Fruit fly (Drosophila melanogaster) whole organism, embryonic: ENCODE data around the gene corto.

Experiments
- Ada2b ChIP-seq: fragments of 200-800 bp; sonication (Bioruptor generic); IDR thresholded peaks from 2 replicates; pipeline ENCODE4 v1.3.6; 2022; ENCODE audit warnings: missing biosample characterization, missing genetic modification characterization
- Awh ChIP-seq: fragments of 200-800 bp; sonication (Bioruptor generic); IDR thresholded peaks from 2 replicates; pipeline ENCODE4, ENCODE4 v1.3.6; 2022; ENCODE audit warnings: missing biosample characterization, missing genetic modification characterization
- B-H1 ChIP-seq: fragments of 200-800 bp; sonication (Bioruptor generic); IDR thresholded peaks from 3 replicates; pipeline ENCODE4 v1.3.6; 2022; ENCODE audit warnings: missing biosample characterization, missing genetic modification characterization
- Bteb2 ChIP-seq: fragments of 200-800 bp; sonication (Bioruptor generic); optimal IDR thresholded peaks from 2 replicates; lab custom pipeline; 2016; ENCODE audit warnings: missing biosample characterization, missing genetic modification characterization
- CG1024 ChIP-seq: fragments of 200-800 bp; sonication (Bioruptor generic); IDR thresholded peaks from 2 replicates; pipeline ENCODE4 v1.3.6; 2022; ENCODE audit warnings: missing biosample characterization, missing genetic modification characterization
- CG10274 ChIP-seq: fragments of 200-800 bp; sonication (Bioruptor generic); optimal IDR thresholded peaks from 3 replicates; lab custom pipeline; 2017; ENCODE audit warnings: missing biosample characterization, mild to moderate bottlenecking, missing genetic modification characterization
- CG11093 ChIP-seq: fragments of 200-800 bp; sonication (Bioruptor generic); IDR thresholded peaks from 3 replicates; pipeline ENCODE4 v1.3.6; 2022; ENCODE audit warnings: missing biosample characterization, missing genetic modification characterization
- CG11398 ChIP-seq: fragments of 200-800 bp; sonication (Bioruptor generic); optimal IDR thresholded peaks from 2 replicates; lab custom pipeline; 2016; ENCODE audit warnings: missing biosample characterization, missing genetic modification characterization
- CG11504 ChIP-seq: fragments of 200-800 bp; sonication (Bioruptor generic); optimal IDR thresholded peaks from 3 replicates; lab custom pipeline; 2019; ENCODE audit warnings: missing biosample characterization, mild to moderate bottlenecking, missing genetic modification characterization, moderate library complexity
- CG11560 ChIP-seq: fragments of 200-800 bp; sonication (Bioruptor generic); IDR thresholded peaks from 3 replicates; pipeline ENCODE4 v1.3.6; 2022; ENCODE audit warnings: missing biosample characterization, missing genetic modification characterization
- CG12104 ChIP-seq: fragments of 200-800 bp; sonication (Bioruptor generic); optimal IDR thresholded peaks from 3 replicates; lab custom pipeline; 2016; ENCODE audit warnings: missing biosample characterization, missing genetic modification characterization
- CG12299 ChIP-seq: fragments of 200-800 bp; sonication (Bioruptor generic); optimal IDR thresholded peaks from 2 replicates; lab custom pipeline; 2018; ENCODE audit warnings: missing biosample characterization, mild to moderate bottlenecking, missing genetic modification characterization
- CG12659 ChIP-seq: fragments of 200-800 bp; sonication (Bioruptor generic); optimal IDR thresholded peaks from 3 replicates; lab custom pipeline; 2017; ENCODE audit warnings: mild to moderate bottlenecking, missing biosample characterization, missing genetic modification reagents, missing genetic modification characterization
- CG13424 ChIP-seq: fragments of 200-800 bp; sonication (Bioruptor generic); optimal IDR thresholded peaks from 2 replicates; lab custom pipeline; 2019; ENCODE audit warnings: missing biosample characterization, mild to moderate bottlenecking, missing genetic modification characterization, moderate library complexity
- CG14860 ChIP-seq: fragments of 200-800 bp; sonication (Bioruptor generic); IDR thresholded peaks from 3 replicates; pipeline ENCODE4 v1.3.6; 2022; ENCODE audit warnings: missing biosample characterization, missing genetic modification characterization; ENCODE audit not compliant: partially characterized antibody
- CG16779 ChIP-seq: fragments of 200-800 bp; sonication (Bioruptor generic); IDR thresholded peaks from 2 replicates; pipeline ENCODE4 v1.3.6; 2022; ENCODE audit warnings: missing biosample characterization, missing genetic modification characterization
- CG17186 ChIP-seq: fragments of 200-800 bp; sonication (Bioruptor generic); optimal IDR thresholded peaks from 3 replicates; lab custom pipeline; 2017; ENCODE audit warnings: missing biosample characterization, missing genetic modification reagents, missing genetic modification characterization
- CG17802 ChIP-seq: fragments of 200-800 bp; sonication (Bioruptor generic); optimal IDR thresholded peaks from 2 replicates; lab custom pipeline; 2018; ENCODE audit warnings: missing biosample characterization, mild to moderate bottlenecking, missing genetic modification characterization, moderate library complexity
- CG2889 ChIP-seq: fragments of 200-800 bp; sonication (Bioruptor generic); IDR thresholded peaks from 3 replicates; pipeline ENCODE4 v1.3.6; 2022; ENCODE audit warnings: missing biosample characterization, missing genetic modification characterization
- CG6765 ChIP-seq: fragments of 200-800 bp; sonication (Bioruptor generic); optimal IDR thresholded peaks from 3 replicates; lab custom pipeline; 2017; ENCODE audit warnings: missing biosample characterization, mild to moderate bottlenecking, missing genetic modification characterization
- CG7963 ChIP-seq: fragments of 200-800 bp; sonication (Bioruptor generic); IDR thresholded peaks from 3 replicates; pipeline ENCODE4 v1.3.6; 2022; ENCODE audit warnings: missing biosample characterization, missing genetic modification characterization; ENCODE audit not compliant: partially characterized antibody
- CG8388 ChIP-seq: fragments of 200-800 bp; sonication (Bioruptor generic); optimal IDR thresholded peaks from 2 replicates; lab custom pipeline; 2019; ENCODE audit warnings: missing biosample characterization, mild to moderate bottlenecking, missing genetic modification characterization, moderate library complexity
- Dek ChIP-seq: fragments of 200-800 bp; sonication (Bioruptor generic); optimal IDR thresholded peaks from 3 replicates; lab custom pipeline; 2019; ENCODE audit warnings: missing biosample characterization, mild to moderate bottlenecking, missing genetic modification characterization, moderate library complexity
- Dip2 ChIP-seq: fragments of 200-800 bp; sonication (Bioruptor generic); IDR thresholded peaks from 2 replicates; pipeline ENCODE4 v1.3.6; 2022; ENCODE audit warnings: missing biosample characterization, missing genetic modification characterization
- Fer2 ChIP-seq: fragments of 200-800 bp; sonication (Bioruptor generic); optimal IDR thresholded peaks from 2 replicates; lab custom pipeline; 2018; ENCODE audit warnings: missing biosample characterization, mild to moderate bottlenecking, missing genetic modification characterization, moderate library complexity
- Gsc ChIP-seq: fragments of 200-800 bp; sonication (Bioruptor generic); IDR thresholded peaks from 2 replicates; pipeline ENCODE4 v1.3.6; 2022; ENCODE audit warnings: missing biosample characterization, missing genetic modification characterization
- Hr39 ChIP-seq: fragments of >200 bp; optimal IDR thresholded peaks from 2 replicates; lab custom pipeline; 2017
- Meics ChIP-seq: fragments of 200-800 bp; sonication (Bioruptor generic); optimal IDR thresholded peaks from 2 replicates; lab custom pipeline; 2017; ENCODE audit warnings: missing biosample characterization, mild to moderate bottlenecking, missing genetic modification characterization
- Nf-YC ChIP-seq: fragments of 200-800 bp; optimal IDR thresholded peaks from 3 replicates; lab custom pipeline; 2019; ENCODE audit warnings: missing biosample characterization, mild to moderate bottlenecking, missing genetic modification characterization, moderate library complexity
- Poxn ChIP-seq: fragments of 200-800 bp; sonication (Bioruptor generic); IDR thresholded peaks from 2 replicates; pipeline ENCODE4 v1.3.6; 2022; ENCODE audit warnings: missing biosample characterization, missing genetic modification characterization
- Trl ChIP-seq, 3 experiments: fragments of >200 bp in 2 of 3; fragments of 200-800 bp in 1 of 3; sonication (Bioruptor generic) in 1 of 3; optimal IDR thresholded peaks; 2 replicates in 1 of 3; 3 replicates in 2 of 3; lab custom pipeline; 2016 to 2017; ENCODE audit warnings: missing biosample characterization in 1 of 3, missing genetic modification characterization in 1 of 3
- ac ChIP-seq: fragments of 200-800 bp; sonication (Bioruptor generic); optimal IDR thresholded peaks from 3 replicates; lab custom pipeline; 2017; ENCODE audit warnings: missing biosample characterization, mild to moderate bottlenecking, missing genetic modification characterization
- chif ChIP-seq, 2 experiments: fragments of 200-800 bp; sonication (Bioruptor generic); optimal IDR thresholded peaks; 3 replicates each; lab custom pipeline; 2016; ENCODE audit warnings: missing biosample characterization in 2 of 2, missing genetic modification characterization in 2 of 2
- chm ChIP-seq: fragments of 200-800 bp; sonication (Bioruptor generic); IDR thresholded peaks from 2 replicates; pipeline ENCODE4 v1.3.6; 2022; ENCODE audit warnings: missing biosample characterization, missing genetic modification characterization
- dimm ChIP-seq: fragments of 200-800 bp; sonication (Bioruptor generic); IDR thresholded peaks from 2 replicates; pipeline ENCODE4 v1.3.6; 2022; ENCODE audit warnings: missing biosample characterization, missing genetic modification characterization
- dmrt99B ChIP-seq: fragments of 200-800 bp; sonication (Bioruptor generic); optimal IDR thresholded peaks from 2 replicates; lab custom pipeline; 2018; ENCODE audit warnings: missing biosample characterization, mild to moderate bottlenecking, missing genetic modification characterization, moderate library complexity
- emc ChIP-seq: fragments of 200-800 bp; sonication (Bioruptor generic); optimal IDR thresholded peaks from 2 replicates; lab custom pipeline; 2016; ENCODE audit warnings: missing biosample characterization, missing genetic modification characterization
- fu2 ChIP-seq: fragments of 200-800 bp; sonication (Bioruptor generic); optimal IDR thresholded peaks from 2 replicates; lab custom pipeline; 2016; ENCODE audit warnings: missing biosample characterization, missing genetic modification characterization
- ken ChIP-seq: fragments of 200-800 bp; sonication (Bioruptor generic); IDR thresholded peaks from 3 replicates; pipeline ENCODE4 v1.3.6; 2022; ENCODE audit warnings: missing biosample characterization, missing genetic modification characterization
- lab ChIP-seq: fragments of 200-800 bp; sonication (Bioruptor generic); optimal IDR thresholded peaks from 3 replicates; lab custom pipeline; 2017; ENCODE audit warnings: missing biosample characterization, missing genetic modification characterization, mild to moderate bottlenecking, moderate library complexity, missing genetic modification reagents
- luna ChIP-seq: fragments of 200-800 bp; sonication (Bioruptor generic); optimal IDR thresholded peaks from 2 replicates; lab custom pipeline; 2016; ENCODE audit warnings: missing biosample characterization, missing genetic modification characterization
- oc ChIP-seq: fragments of 200-800 bp; sonication (Bioruptor generic); optimal IDR thresholded peaks from 2 replicates; lab custom pipeline; 2018; ENCODE audit warnings: missing biosample characterization, mild to moderate bottlenecking, missing genetic modification characterization, moderate library complexity
- pfk ChIP-seq: fragments of 200-800 bp; sonication (Bioruptor generic); optimal IDR thresholded peaks from 2 replicates; lab custom pipeline; 2018; ENCODE audit warnings: missing biosample characterization, mild to moderate bottlenecking, missing genetic modification characterization, moderate library complexity
- prd ChIP-seq, 3 experiments: fragments of >200 bp in 2 of 3; fragments of 200-800 bp in 1 of 3; sonication (Bioruptor generic) in 1 of 3; optimal IDR thresholded peaks in 2 of 3; IDR thresholded peaks in 1 of 3; 2 replicates in 2 of 3; 3 replicates in 1 of 3; pipeline versions ENCODE4 v1.3.6 to Lab custom; 2017 to 2022; ENCODE audit warnings: missing biosample characterization in 1 of 3, missing genetic modification characterization in 1 of 3
- salm ChIP-seq: fragments of 200-800 bp; sonication (Bioruptor generic); optimal IDR thresholded peaks from 2 replicates; lab custom pipeline; 2018; ENCODE audit warnings: missing biosample characterization, mild to moderate bottlenecking, missing genetic modification characterization
- sr ChIP-seq: fragments of 200-800 bp; sonication (Bioruptor generic); IDR thresholded peaks from 3 replicates; pipeline ENCODE4 v1.3.6; 2022; ENCODE audit warnings: missing biosample characterization, missing genetic modification characterization
- tll ChIP-seq, 2 experiments: fragments of 200-800 bp in 1 of 2; fragments of >200 bp in 1 of 2; sonication (Bioruptor generic) in 1 of 2; optimal IDR thresholded peaks; 2 replicates each; lab custom pipeline; 2017 to 2019; ENCODE audit warnings: missing biosample characterization in 2 of 2, missing genetic modification characterization in 2 of 2, mild to moderate bottlenecking in 1 of 2, moderate library complexity in 1 of 2
- toy ChIP-seq: fragments of 200-800 bp; sonication (Bioruptor generic); IDR thresholded peaks from 2 replicates; pipeline ENCODE4 v1.3.6; 2022; ENCODE audit warnings: missing biosample characterization, missing genetic modification characterization

corto gene

dm6 chr3R:5042958-5043712, 43.7 kb downstream of the corto start (continued):
- TF ChIP-seq Ada2b (GFP tag; lab: Robert Waterston, UW) (peak; percentile 17; the same call in 1 of the 2 replicates), chif (GFP tag; optimal IDR thresholded peaks at IDR 0.05; lab: Kevin White, UChicago) (peak; percentile 29 to 45), oc (tag; lab: Kevin White, UChicago) (peak; percentile 36), Trl (optimal IDR thresholded peaks at IDR 0.05; lab: Kevin White, UChicago) (no peak), Trl (GFP tag; optimal IDR thresholded peaks at IDR 0.05; lab: Kevin White, UChicago) (peak; percentile 62), dimm (GFP tag; lab: Robert Waterston, UW) (no peak), salm (no peak), pfk (GFP tag; lab: Kevin White, UChicago) (peak; percentile 32), Meics (peak; percentile 79), chm (GFP tag; lab: Robert Waterston, UW) (peak; percentile 63), tll (GFP tag; optimal IDR thresholded peaks at IDR 0.05; lab: Kevin White, UChicago) (peak in 1 of 2 experiments; percentile 88), toy (GFP tag; lab: Robert Waterston, UW) (no peak), luna (GFP tag; lab: Kevin White, UChicago) (no peak), Fer2 (tag; lab: Kevin White, UChicago) (peak; percentile 76), ac (GFP tag; lab: Kevin White, UChicago) (peak; percentile 41), Bteb2 (GFP tag; lab: Kevin White, UChicago) (no peak), Gsc (GFP tag; lab: Robert Waterston, UW) (no peak), prd (optimal IDR thresholded peaks at IDR 0.05; lab: Kevin White, UChicago) (no peak), prd (GFP tag; IDR thresholded peaks at IDR 0.05; lab: Robert Waterston, UW) (peak; percentile 50; the same call in 2 of the 3 replicates), CG11398 (GFP tag; lab: Kevin White, UChicago) (peak; percentile 77), ken (GFP tag; lab: Robert Waterston, UW) (no peak), lab (GFP tag; lab: Kevin White, UChicago) (peak; percentile 87), CG6765 (GFP tag; lab: Kevin White, UChicago) (peak; percentile 55), CG2889 (GFP tag; lab: Robert Waterston, UW) (no peak), CG12659 (peak; percentile 74), Hr39 (lab: Kevin White, UChicago) (no peak), CG7963 (GFP tag; lab: Robert Waterston, UW) (no peak), CG11504 (tag; lab: Kevin White, UChicago) (peak; percentile 44), Dip2 (GFP tag; lab: Robert Waterston, UW) (no peak), Awh (GFP tag; lab: Robert Waterston, UW) (peak; percentile 65; the same call in 1 of the 2 replicates), dmrt99B (peak; percentile 67), CG11560 (tag; lab: Robert Waterston, UW) (no peak), CG1024 (GFP tag; lab: Robert Waterston, UW) (no peak; the same call in 1 of the 2 replicates), Nf-YC (tag; lab: Kevin White, UChicago) (peak; percentile 48), CG17186 (no peak), B-H1 (peak; percentile 30; the same call in 1 of the 3 replicates), CG8388 (GFP tag; lab: Kevin White, UChicago) (no peak), CG11093 (GFP tag; lab: Robert Waterston, UW) (no peak), CG16779 (GFP tag; lab: Robert Waterston, UW) (0 out of 2 replicates have a peak, but pooled peaks have one; percentile 42), CG13424 (tag; lab: Kevin White, UChicago) (peak; percentile 51), CG17802 (tag; lab: Kevin White, UChicago) (no peak), CG14860 (GFP tag; lab: Robert Waterston, UW) (no peak), Dek (peak; percentile 32), Poxn (GFP tag; lab: Robert Waterston, UW) (no peak), fu2 (no peak), CG12299 (tag; lab: Kevin White, UChicago) (peak; percentile 36), emc (GFP tag; lab: Kevin White, UChicago) (no peak), CG10274 (peak; percentile 30), CG12104 (GFP tag; lab: Kevin White, UChicago) (peak; percentile 65), sr (GFP tag; lab: Robert Waterston, UW) (peak; percentile 29; the same call in 2 of the 3 replicates)
